Worm (Caenorhabditis elegans): ENCODE data around the gene W06F12.2.

W06F12.2 gene

ce11 chrIII:13766704-13767323, 35.3 kb upstream of the W06F12.2 start (continued):
- TF ChIP-seq pqm-1 (tag; optimal IDR thresholded peaks at IDR 0.05) (peak; percentile 8), hlh-30 (tag; optimal IDR thresholded peaks at IDR 0.05; ENCODE audit: insufficient read depth) (peak; percentile 61), zag-1 (tag; optimal IDR thresholded peaks at IDR 0.05) (no peak)

- TF ChIP-seq daf-16 (GFP tag; optimal IDR thresholded peaks at IDR 0.05) (no peak), daf-16 (tag; optimal IDR thresholded peaks at IDR 0.05) (peak; percentile 14), egl-27 (tag; optimal IDR thresholded peaks at IDR 0.05) (no peak), arid-1 (GFP tag; conservative IDR thresholded peaks at IDR 0.05) (0 out of 2 replicates have a peak, but pooled peaks have one; percentile 20), hif-1 (tag; optimal IDR thresholded peaks at IDR 0.05) (no peak), ceh-44 (GFP tag; IDR thresholded peaks at IDR 0.05) (no peak), fkh-10 (GFP tag; optimal IDR thresholded peaks at IDR 0.05) (no peak), ceh-20 (GFP tag; IDR thresholded peaks at IDR 0.05) (no peak), nhr-111 (GFP tag; optimal IDR thresholded peaks at IDR 0.05) (peak; percentile 30), sdz-12 (GFP tag; optimal IDR thresholded peaks at IDR 0.05) (peak; percentile 6), nhr-41 (GFP tag; IDR thresholded peaks at IDR 0.05) (no peak), unc-62 (GFP tag; optimal IDR thresholded peaks at IDR 0.05 in 1 of 2) (peak in 1 of 2 experiments; percentile 94), unc-62 (tag; optimal IDR thresholded peaks at IDR 0.05) (no peak)
Observed at ce11 chrIII:13765782-13766181, 34.3 kb upstream of the W06F12.2 start.

ce11 chrIII:13763260-13764112, 32.0 kb upstream of the W06F12.2 start:
- no peak for TF ChIP-seq nhr-111 (GFP tag; optimal IDR thresholded peaks at IDR 0.05)
- TF ChIP-seq mxl-3 (GFP tag; optimal IDR thresholded peaks at IDR 0.05), result peak; percentile 45
- TF ChIP-seq lir-3 (tag; optimal IDR thresholded peaks at IDR 0.05), result no peak
- no peak for TF ChIP-seq gei-8 (GFP tag; optimal IDR thresholded peaks at IDR 0.05)
- 0 out of 2 replicates have a peak, but pooled peaks have one; percentile 7 for TF ChIP-seq lin-1 (GFP tag; IDR thresholded peaks at IDR 0.05)
- TF ChIP-seq vab-7 (GFP tag; IDR thresholded peaks at IDR 0.05), result no peak
- no peak for TF ChIP-seq madf-5 (GFP tag; IDR thresholded peaks at IDR 0.05)
- no peak for TF ChIP-seq nhr-41 (GFP tag; IDR thresholded peaks at IDR 0.05)
- TF ChIP-seq ceh-62 (tag; optimal IDR thresholded peaks at IDR 0.05), result no peak
- TF ChIP-seq F49E8.2 (tag; optimal IDR thresholded peaks at IDR 0.05; ENCODE audit: borderline replicate concordance), result no peak
- no peak for TF ChIP-seq nhr-237 (tag; optimal IDR thresholded peaks at IDR 0.05)
- no peak for TF ChIP-seq Y75B8A.6 (GFP tag; IDR thresholded peaks at IDR 0.05)
- TF ChIP-seq egl-43 (GFP tag; IDR thresholded peaks at IDR 0.05), result no peak
- TF ChIP-seq madf-9 (GFP tag; conservative IDR thresholded peaks at IDR 0.05), result no peak
- TF ChIP-seq nhr-11 (tag; optimal IDR thresholded peaks at IDR 0.05), result no peak
- no peak for TF ChIP-seq D1046.2 (GFP tag; IDR thresholded peaks at IDR 0.05)
- peak; percentile 32 for TF ChIP-seq lin-38 (GFP tag; IDR thresholded peaks at IDR 0.05)
- peak; percentile 6; the same call in 1 of the 2 replicates for TF ChIP-seq tra-1 (GFP tag; IDR thresholded peaks at IDR 0.05)
- no peak for TF ChIP-seq egl-27 (tag; optimal IDR thresholded peaks at IDR 0.05)
- TF ChIP-seq zag-1 (tag; optimal IDR thresholded peaks at IDR 0.05), result no peak
- no peak for TF ChIP-seq dpl-1 (GFP tag; optimal IDR thresholded peaks at IDR 0.05)
- TF ChIP-seq aha-1 (tag), result peak; percentile 98
- TF ChIP-seq mxl-2 (GFP tag; conservative IDR thresholded peaks at IDR 0.05), result no peak
- TF ChIP-seq unc-62 (GFP tag; optimal IDR thresholded peaks at IDR 0.05 in 1 of 2), result peak in 1 of 2 experiments; percentile 96
- TF ChIP-seq unc-62 (tag; optimal IDR thresholded peaks at IDR 0.05), result no peak
- TF ChIP-seq mep-1 (tag; optimal IDR thresholded peaks at IDR 0.05), result peak; percentile 45
- TF ChIP-seq spr-1 (tag; optimal IDR thresholded peaks at IDR 0.05), result no peak
- TF ChIP-seq rbr-2 (tag; optimal IDR thresholded peaks at IDR 0.05), result no peak
- no peak for TF ChIP-seq ztf-11 (tag; optimal IDR thresholded peaks at IDR 0.05)
- no peak for TF ChIP-seq dmd-9 (GFP tag; IDR thresholded peaks at IDR 0.05)
- no peak for TF ChIP-seq duxl-1 (tag; optimal IDR thresholded peaks at IDR 0.05; ENCODE audit: poor library complexity)
- no peak for TF ChIP-seq unc-39 (tag; optimal IDR thresholded peaks at IDR 0.05)
- peak; percentile 63 for TF ChIP-seq pqm-1 (tag; optimal IDR thresholded peaks at IDR 0.05)
- TF ChIP-seq Y105C5A.15 (GFP tag; IDR thresholded peaks at IDR 0.05), result peak; percentile 67; the same call in 1 of the 2 replicates
- 0 out of 2 replicates have a peak, but pooled peaks have one; percentile 36 for TF ChIP-seq mdt-29 (GFP tag; IDR thresholded peaks at IDR 0.05)

Measured in whole organism, L4 larva.